Fruit fly (Drosophila melanogaster) whole organism, adult: ENCODE data around the gene CG7728.

Experiments
- CG11617 ChIP-seq: fragments of 200-800 bp; sonication (Bioruptor generic); optimal IDR thresholded peaks from 2 replicates; lab custom pipeline; 2017; ENCODE audit warnings: mild to moderate bottlenecking, missing biosample characterization, missing genetic modification reagents, missing genetic modification characterization
- CG14711 ChIP-seq: fragments of 200-800 bp; sonication (Bioruptor generic); optimal IDR thresholded peaks from 2 replicates; lab custom pipeline; 2018; ENCODE audit warnings: missing biosample characterization, mild to moderate bottlenecking, missing genetic modification characterization, moderate library complexity
- CG1620 ChIP-seq: fragments of 200-800 bp; sonication (Bioruptor generic); optimal IDR thresholded peaks from 2 replicates; lab custom pipeline; 2016; ENCODE audit warnings: missing biosample characterization, missing genetic modification characterization
- CG33017 ChIP-seq: fragments of 200-800 bp; sonication (Bioruptor generic); optimal IDR thresholded peaks from 2 replicates; lab custom pipeline; 2018; ENCODE audit warnings: missing biosample characterization, mild to moderate bottlenecking, missing genetic modification characterization, moderate library complexity
- CG5204 ChIP-seq: fragments of 200-800 bp; sonication (Bioruptor generic); optimal IDR thresholded peaks from 2 replicates; lab custom pipeline; 2016; ENCODE audit warnings: missing biosample characterization, missing genetic modification characterization
- CG7045 ChIP-seq: fragments of 200-800 bp; sonication (Bioruptor generic); optimal IDR thresholded peaks from 2 replicates; lab custom pipeline; 2017; ENCODE audit warnings: missing biosample characterization, mild to moderate bottlenecking, missing genetic modification characterization
- CG7101 ChIP-seq: fragments of 200-800 bp; sonication (Bioruptor generic); optimal IDR thresholded peaks from 2 replicates; lab custom pipeline; 2018; ENCODE audit warnings: missing biosample characterization, mild to moderate bottlenecking, missing genetic modification characterization, moderate library complexity
- Clk ChIP-seq: fragments of 200-800 bp; sonication (Bioruptor generic); optimal IDR thresholded peaks from 2 replicates; lab custom pipeline; 2017; ENCODE audit warnings: missing biosample characterization, missing genetic modification characterization
- Hr96 ChIP-seq: fragments of 200-800 bp; sonication (Bioruptor generic); optimal IDR thresholded peaks from 2 replicates; lab custom pipeline; 2016; ENCODE audit warnings: missing biosample characterization, missing genetic modification characterization
- bab1 ChIP-seq: fragments of 200-800 bp; sonication (Bioruptor generic); optimal IDR thresholded peaks from 3 replicates; lab custom pipeline; 2019; ENCODE audit warnings: missing biosample characterization, mild to moderate bottlenecking, missing genetic modification characterization, moderate library complexity
- cic ChIP-seq: fragments of 200-800 bp; sonication (Bioruptor generic); optimal IDR thresholded peaks from 2 replicates; lab custom pipeline; 2017; ENCODE audit warnings: missing biosample characterization, mild to moderate bottlenecking, missing genetic modification characterization, moderate library complexity
- kay ChIP-seq: fragments of 200-800 bp; sonication (Bioruptor generic); peaks from one replicate; lab custom pipeline; 2016; ENCODE audit warnings: missing biosample characterization, missing genetic modification characterization, borderline replicate concordance
- ovo ChIP-seq: fragments of 200-800 bp; sonication (Bioruptor generic); optimal IDR thresholded peaks from 2 replicates; lab custom pipeline; 2016; ENCODE audit warnings: missing biosample characterization, missing genetic modification characterization
- tj ChIP-seq: fragments of 200-800 bp; sonication (Bioruptor generic); optimal IDR thresholded peaks from 3 replicates; lab custom pipeline; 2017; ENCODE audit warnings: missing biosample characterization, mild to moderate bottlenecking, missing genetic modification characterization, moderate library complexity

dm6 chr3L:17047811-17048239 lies 31.5 kb downstream of the CG7728 start:
- TF ChIP-seq Clk (GFP tag; lab: Kevin White, UChicago) (no peak), kay (GFP tag; lab: Kevin White, UChicago) (no peak), cic (GFP tag; lab: Kevin White, UChicago) (no peak), CG7101 (tag; lab: Kevin White, UChicago) (no peak), CG5204 (GFP tag; lab: Kevin White, UChicago) (no peak), CG11617 (no peak), tj (GFP tag; lab: Kevin White, UChicago) (no peak), CG14711 (no peak), CG1620 (no peak), bab1 (no peak), CG33017 (tag; lab: Kevin White, UChicago) (no peak), ovo (GFP tag; lab: Kevin White, UChicago) (no peak), CG7045 (GFP tag; lab: Kevin White, UChicago) (no peak), Hr96 (GFP tag; lab: Kevin White, UChicago) (no peak)
